Worm (Caenorhabditis elegans): ENCODE data around the gene Y38E10A.14.

Y38E10A.14 gene

DNA sequence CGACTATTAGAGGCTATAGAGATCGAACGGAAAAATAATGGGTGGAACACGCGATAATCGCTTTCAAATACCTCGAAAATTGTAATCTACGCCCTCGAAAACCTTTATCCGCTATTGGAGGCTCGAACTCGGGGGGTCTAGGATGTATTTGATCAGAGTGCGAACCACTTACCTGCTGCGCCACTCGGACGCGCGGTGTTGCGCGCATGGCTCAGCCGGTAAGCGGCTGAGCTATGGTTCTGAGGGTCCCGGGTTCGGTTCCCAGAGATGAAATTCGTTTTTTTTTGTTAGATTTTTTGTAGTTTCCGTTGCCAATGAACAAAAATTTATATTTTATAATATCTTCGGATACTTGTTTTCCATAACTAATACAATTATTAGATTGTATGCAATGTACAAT, 43.8 kb upstream of the Y38E10A.14 start (continued):
- TF ChIP-seq gei-17 (GFP tag; optimal IDR thresholded peaks at IDR 0.05): no peak
- TF ChIP-seq lag-1 (GFP tag; IDR thresholded peaks at IDR 0.05): no peak

ce11 chrII:12666042-12666441, 41.7 kb upstream of the Y38E10A.14 start:
- no peak for TF ChIP-seq F55B11.4 (tag; optimal IDR thresholded peaks at IDR 0.05; ENCODE audit: borderline replicate concordance, insufficient read depth)
- no peak for TF ChIP-seq B0261.1 (tag; optimal IDR thresholded peaks at IDR 0.05)
- TF ChIP-seq tbp1 (GFP tag; optimal IDR thresholded peaks at IDR 0.05): peak; percentile 0
- TF ChIP-seq ztf-25 (GFP tag; IDR thresholded peaks at IDR 0.05): no peak
- no peak for TF ChIP-seq fkh-3 (tag; optimal IDR thresholded peaks at IDR 0.05)
- no peak for TF ChIP-seq tbx-9 (tag; optimal IDR thresholded peaks at IDR 0.05; ENCODE audit: borderline replicate concordance)
- TF ChIP-seq F57A8.1 (GFP tag; optimal IDR thresholded peaks at IDR 0.05): no peak
- TF ChIP-seq mcd-1 (GFP tag; IDR thresholded peaks at IDR 0.05): 0 out of 2 replicates have a peak, but pooled peaks have one; percentile 23
- no peak for TF ChIP-seq nfya-2 (GFP tag; IDR thresholded peaks at IDR 0.05)
- TF ChIP-seq zfh-2 (GFP tag; conservative IDR thresholded peaks at IDR 0.05): peak; percentile 61
- TF ChIP-seq mes-4 (tag; optimal IDR thresholded peaks at IDR 0.05): no peak

DNA sequence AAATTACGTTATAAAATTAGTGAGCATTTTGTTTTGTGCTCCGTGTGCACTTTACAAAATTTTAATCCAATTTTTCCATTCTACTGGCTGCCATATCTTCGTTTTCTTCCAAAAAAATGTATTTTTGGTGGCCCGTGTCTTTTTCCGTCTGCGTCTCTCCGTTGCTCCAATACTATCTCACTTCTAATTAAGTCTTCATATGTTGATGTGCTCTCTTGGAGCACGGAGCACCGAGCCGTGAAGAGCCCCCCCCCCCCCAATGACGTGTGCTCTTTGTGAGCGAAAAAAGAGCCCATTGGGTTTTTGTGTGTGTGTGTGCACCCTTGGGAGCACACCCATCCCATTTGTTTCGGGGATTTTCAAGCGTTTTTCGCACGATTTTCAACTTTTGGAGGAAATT, 40.7 kb upstream of the Y38E10A.14 start:
- TF ChIP-seq ceh-40 (GFP tag; IDR thresholded peaks at IDR 0.05) (no peak), somi-1 (GFP tag; optimal IDR thresholded peaks at IDR 0.05) (no peak), F57C9.4 (tag; optimal IDR thresholded peaks at IDR 0.05) (no peak), die-1 (tag; optimal IDR thresholded peaks at IDR 0.05) (no peak), hmg-1.2 (GFP tag; IDR thresholded peaks at IDR 0.05) (peak; percentile 44; the same call in 1 of the 2 replicates), let-607 (tag; optimal IDR thresholded peaks at IDR 0.05) (no peak), zim-3 (tag; optimal IDR thresholded peaks at IDR 0.05) (no peak), F37B4.10 (GFP tag; IDR thresholded peaks at IDR 0.05) (no peak), zfh-2 (GFP tag; conservative IDR thresholded peaks at IDR 0.05) (peak; percentile 34; the same call in 1 of the 2 replicates), ceh-27 (GFP tag; optimal IDR thresholded peaks at IDR 0.05) (peak; percentile 11), bed-1 (GFP tag; IDR thresholded peaks at IDR 0.05) (no peak), atf-7 (tag; optimal IDR thresholded peaks at IDR 0.05) (no peak), hlh-26 (GFP tag; conservative IDR thresholded peaks at IDR 0.05) (no peak), rpc-1 (optimal IDR thresholded peaks at IDR 0.05) (no peak), rpc-1 (tag; optimal IDR thresholded peaks at IDR 0.05) (no peak), nhr-27 (tag; optimal IDR thresholded peaks at IDR 0.05) (no peak), lin-35 (GFP tag; optimal IDR thresholded peaks at IDR 0.05) (no peak), lsl-1 (GFP tag; optimal IDR thresholded peaks at IDR 0.05) (no peak), lsy-27 (tag; optimal IDR thresholded peaks at IDR 0.05; ENCODE audit: borderline replicate concordance, insufficient read depth) (no peak), B0019.2 (GFP tag; conservative IDR thresholded peaks at IDR 0.05) (no peak)

ce11 chrII:12661930-12662329, 37.6 kb upstream of the Y38E10A.14 start:
- TF ChIP-seq nhr-27 (tag; optimal IDR thresholded peaks at IDR 0.05): no peak
- TF ChIP-seq mcd-1 (GFP tag; IDR thresholded peaks at IDR 0.05): no peak
- TF ChIP-seq rpc-1 (optimal IDR thresholded peaks at IDR 0.05): no peak
- no peak for TF ChIP-seq rpc-1 (tag; optimal IDR thresholded peaks at IDR 0.05)
- no peak for TF ChIP-seq nhr-90 (tag; optimal IDR thresholded peaks at IDR 0.05)
- TF ChIP-seq ceh-27 (GFP tag; optimal IDR thresholded peaks at IDR 0.05): peak; percentile 15
- no peak for TF ChIP-seq ztf-26 (tag; optimal IDR thresholded peaks at IDR 0.05)
- no peak for TF ChIP-seq lir-1 (GFP tag; conservative IDR thresholded peaks at IDR 0.05)
- no peak for TF ChIP-seq akir-1 (GFP tag; optimal IDR thresholded peaks at IDR 0.05)
- TF ChIP-seq lsl-1 (GFP tag; optimal IDR thresholded peaks at IDR 0.05): no peak

All from whole organism, young adult.